Fruit fly (Drosophila melanogaster): ENCODE results near the gene nau.

DNA sequence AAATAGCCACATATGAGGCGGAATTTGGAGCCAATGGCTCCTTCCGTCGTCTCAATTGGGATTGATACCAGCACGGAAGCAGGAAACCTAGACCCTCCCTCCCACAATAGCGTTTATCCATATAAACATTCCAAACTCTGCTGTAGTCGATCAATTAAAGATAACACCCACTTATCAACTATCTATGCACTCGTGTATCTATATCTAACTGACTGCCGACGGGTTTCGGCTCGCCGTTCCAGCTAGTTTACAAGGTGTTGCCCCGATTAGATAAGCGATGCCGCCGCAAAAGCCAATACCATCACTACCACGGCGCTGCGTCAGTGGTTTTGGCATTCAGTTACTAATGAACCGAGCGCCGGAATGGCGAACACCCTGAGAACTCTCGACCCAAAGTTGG, 7.0 kb downstream of the nau start, which contains the start of gene CG10300:
- TF ChIP-seq esn (GFP tag; optimal IDR thresholded peaks at IDR 0.05) = no peak
- TF ChIP-seq OdsH (GFP tag; optimal IDR thresholded peaks at IDR 0.05) = no peak
- no peak for TF ChIP-seq Gug (GFP tag; IDR thresholded peaks at IDR 0.05)
- TF ChIP-seq svp (GFP tag) = peak; percentile 41
- no peak for TF ChIP-seq CG15336 (GFP tag; IDR thresholded peaks at IDR 0.05)
- TF ChIP-seq Met (GFP tag; optimal IDR thresholded peaks at IDR 0.05) = no peak
- TF ChIP-seq CG4318 (GFP tag; optimal IDR thresholded peaks at IDR 0.05) = no peak
- no peak for TF ChIP-seq Hr38 (GFP tag; optimal IDR thresholded peaks at IDR 0.05)
- TF ChIP-seq Sox15 (GFP tag; optimal IDR thresholded peaks at IDR 0.05) = no peak
